Fruit fly (Drosophila melanogaster): Measurements from ENCODE around the gene Hsc70-2.

Hsc70-2 gene

dm6 chr3R:13088395-13088794, 43.8 kb downstream of the Hsc70-2 start, which contains the start of gene timeout (continued):
- TF ChIP-seq NK7.1 (GFP tag; optimal IDR thresholded peaks at IDR 0.05) (no peak), Dfd (GFP tag; optimal IDR thresholded peaks at IDR 0.05) (no peak), ind (GFP tag; optimal IDR thresholded peaks at IDR 0.05) (no peak), wek (GFP tag; optimal IDR thresholded peaks at IDR 0.05) (no peak), CG13624 (GFP tag; optimal IDR thresholded peaks at IDR 0.05) (no peak), grn (GFP tag; optimal IDR thresholded peaks at IDR 0.05) (no peak), NC2α (GFP tag; optimal IDR thresholded peaks at IDR 0.05) (no peak), Camta (GFP tag; optimal IDR thresholded peaks at IDR 0.05) (no peak), HLH4C (GFP tag; IDR thresholded peaks at IDR 0.05; ENCODE audit: partially characterized antibody) (peak; percentile 73), Hmx (GFP tag; optimal IDR thresholded peaks at IDR 0.05) (no peak), CG7271 (tag; optimal IDR thresholded peaks at IDR 0.05) (no peak), CG4707 (GFP tag; optimal IDR thresholded peaks at IDR 0.05) (no peak), CG4328 (GFP tag; optimal IDR thresholded peaks at IDR 0.05) (no peak), CG33557 (GFP tag; optimal IDR thresholded peaks at IDR 0.05) (no peak), row (GFP tag; IDR thresholded peaks at IDR 0.05) (no peak; the same call in 2 of the 3 replicates), Oaz (GFP tag; IDR thresholded peaks at IDR 0.05) (no peak), D19A (tag; optimal IDR thresholded peaks at IDR 0.05) (no peak), CG10274 (GFP tag; optimal IDR thresholded peaks at IDR 0.05) (no peak), CG9817 (tag; optimal IDR thresholded peaks at IDR 0.05) (no peak), Hr78 (GFP tag; optimal IDR thresholded peaks at IDR 0.05) (no peak), CG9609 (GFP tag; optimal IDR thresholded peaks at IDR 0.05) (no peak), CG11723 (GFP tag; optimal IDR thresholded peaks at IDR 0.05) (no peak), dpn (GFP tag; optimal IDR thresholded peaks at IDR 0.05) (no peak), slp2 (GFP tag; optimal IDR thresholded peaks at IDR 0.05) (no peak), CG8478 (optimal IDR thresholded peaks at IDR 0.05) (no peak), slou (GFP tag; optimal IDR thresholded peaks at IDR 0.05) (no peak), CG2199 (GFP tag; IDR thresholded peaks at IDR 0.05) (no peak), abd-A (tag; optimal IDR thresholded peaks at IDR 0.05) (no peak), grau (tag; optimal IDR thresholded peaks at IDR 0.05) (peak; percentile 3), knrl (GFP tag; IDR thresholded peaks at IDR 0.05; ENCODE audit: partially characterized antibody) (peak; percentile 74; the same call in 2 of the 3 replicates), sna (GFP tag; IDR thresholded peaks at IDR 0.05; ENCODE audit: partially characterized antibody) (peak; percentile 69; the same call in 1 of the 2 replicates), MTF-1 (GFP tag; optimal IDR thresholded peaks at IDR 0.05; ENCODE audit: borderline replicate concordance) (no peak), emc (GFP tag; optimal IDR thresholded peaks at IDR 0.05) (no peak), CG14667 (GFP tag; IDR thresholded peaks at IDR 0.05) (no peak), CG12391 (tag; optimal IDR thresholded peaks at IDR 0.05) (no peak), crc (GFP tag; optimal IDR thresholded peaks at IDR 0.05) (no peak), zen2 (GFP tag; IDR thresholded peaks at IDR 0.05; ENCODE audit: partially characterized antibody) (peak; percentile 36; the same call in 1 of the 3 replicates), chif (GFP tag; optimal IDR thresholded peaks at IDR 0.05) (no peak), Dbx (GFP tag; IDR thresholded peaks at IDR 0.05) (no peak), Hr3 (GFP tag; optimal IDR thresholded peaks at IDR 0.05) (no peak), Lim3 (GFP tag; IDR thresholded peaks at IDR 0.05) (no peak), sr (GFP tag; IDR thresholded peaks at IDR 0.05) (no peak), shn (GFP tag; optimal IDR thresholded peaks at IDR 0.05) (no peak), sc (optimal IDR thresholded peaks at IDR 0.05) (no peak), sc (GFP tag; optimal IDR thresholded peaks at IDR 0.05) (no peak), sug (tag; optimal IDR thresholded peaks at IDR 0.05) (no peak), CG43689 (GFP tag; IDR thresholded peaks at IDR 0.05) (no peak), Atf-2 (GFP tag; optimal IDR thresholded peaks at IDR 0.05) (no peak), salm (tag; optimal IDR thresholded peaks at IDR 0.05) (no peak), CG6854 (GFP tag; optimal IDR thresholded peaks at IDR 0.05) (no peak), sqz (GFP tag; optimal IDR thresholded peaks at IDR 0.05) (no peak), chinmo (GFP tag; IDR thresholded peaks at IDR 0.05; ENCODE audit: partially characterized antibody) (0 out of 4 replicates have a peak, but pooled peaks have one; percentile 26)

Data from whole organism, embryonic.